Worm (Caenorhabditis elegans): ENCODE data around the gene perm-1.

DNA sequence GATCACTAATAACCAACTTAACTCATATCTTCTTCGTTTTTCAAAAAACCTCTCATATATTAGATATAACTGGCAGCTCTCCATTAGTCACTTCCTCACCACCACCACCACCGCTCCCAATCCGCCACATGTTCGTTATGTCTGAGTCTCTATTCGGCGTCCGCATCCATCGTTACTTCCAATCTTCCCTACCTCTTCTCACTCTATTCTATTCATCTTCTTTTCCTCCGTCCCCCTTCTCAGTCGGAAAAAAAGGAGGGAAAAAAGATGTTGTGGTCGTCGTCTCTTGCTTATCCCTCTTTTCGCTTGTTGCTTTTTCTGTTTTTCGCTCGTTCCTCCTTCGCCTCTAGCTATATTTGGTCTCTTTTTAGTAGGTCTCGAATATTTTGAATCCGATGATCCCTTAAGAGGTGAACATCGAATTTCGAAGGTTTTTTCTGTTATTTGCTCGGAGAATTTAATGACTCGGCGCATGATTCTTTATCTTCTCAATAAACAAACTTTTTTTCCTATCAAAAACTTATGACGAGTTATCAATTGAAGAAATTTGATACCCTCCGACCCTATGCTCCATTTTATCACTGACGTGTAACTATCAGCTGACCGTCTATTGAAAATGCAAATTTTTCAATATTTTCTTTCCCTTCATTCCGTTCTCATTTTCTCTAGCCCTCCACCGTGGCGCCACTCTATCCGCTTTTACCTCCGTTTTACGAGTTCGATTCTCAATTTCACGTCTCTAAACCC is 11.4 kb downstream of the perm-1 start:
- no peak for TF ChIP-seq jun-1 (tag; optimal IDR thresholded peaks at IDR 0.05)
- peak; percentile 87 for TF ChIP-seq lin-14 (GFP tag; optimal IDR thresholded peaks at IDR 0.05)
- TF ChIP-seq nhr-28 (tag; optimal IDR thresholded peaks at IDR 0.05): no peak

All from whole organism, L1 larva.